Fruit fly (Drosophila melanogaster): ENCODE results near the gene CG2930.

dm6 chrX:3837628-3838027 is 31.1 kb upstream of the CG2930 start:
- TF ChIP-seq salm (tag; optimal IDR thresholded peaks at IDR 0.05), result no peak
- no peak for TF ChIP-seq CG30431 (GFP tag; optimal IDR thresholded peaks at IDR 0.05)
- no peak for TF ChIP-seq Ptx1 (GFP tag; IDR thresholded peaks at IDR 0.05)
- TF ChIP-seq CG16863 (GFP tag; optimal IDR thresholded peaks at IDR 0.05), result no peak
- no peak for TF ChIP-seq fd3F (GFP tag; optimal IDR thresholded peaks at IDR 0.05)
- no peak for TF ChIP-seq CG10366 (GFP tag; IDR thresholded peaks at IDR 0.05)
- no peak for TF ChIP-seq fd102C (GFP tag; optimal IDR thresholded peaks at IDR 0.05)
- no peak for TF ChIP-seq sc (optimal IDR thresholded peaks at IDR 0.05)
- TF ChIP-seq sc (GFP tag; optimal IDR thresholded peaks at IDR 0.05), result no peak

Data from whole organism, embryonic.